Fruit fly (Drosophila melanogaster) whole organism, embryonic: ENCODE results near the gene CG43136.

Experiments used
- B-H1 ChIP-seq: fragments of 200-800 bp; sonication (Bioruptor generic); IDR thresholded peaks from 3 replicates; pipeline ENCODE4 v1.3.6; 2022; ENCODE audit warnings: missing biosample characterization, missing genetic modification characterization
- Bgb ChIP-seq: fragments of 200-800 bp; sonication (Bioruptor generic); IDR thresholded peaks from 2 replicates; pipeline ENCODE4 v1.3.6; 2022; ENCODE audit warnings: missing biosample characterization, missing genetic modification characterization; ENCODE audit not compliant: partially characterized antibody
- CG12071 ChIP-seq: fragments of 200-800 bp; sonication (Bioruptor generic); optimal IDR thresholded peaks from 3 replicates; lab custom pipeline; 2018; ENCODE audit warnings: missing biosample characterization, mild to moderate bottlenecking, missing genetic modification characterization
- CG12219 ChIP-seq: fragments of 200-800 bp; sonication (Bioruptor generic); optimal IDR thresholded peaks from 3 replicates; lab custom pipeline; 2018; ENCODE audit warnings: missing biosample characterization, mild to moderate bottlenecking, missing genetic modification characterization
- CG12942 ChIP-seq: fragments of 200-800 bp; sonication (Bioruptor generic); optimal IDR thresholded peaks from 3 replicates; lab custom pipeline; 2016; ENCODE audit warnings: missing biosample characterization, missing genetic modification characterization
- CG13424 ChIP-seq: fragments of 200-800 bp; sonication (Bioruptor generic); optimal IDR thresholded peaks from 2 replicates; lab custom pipeline; 2019; ENCODE audit warnings: missing biosample characterization, mild to moderate bottlenecking, missing genetic modification characterization, moderate library complexity
- CG14441 ChIP-seq: fragments of 200-800 bp; sonication (Bioruptor generic); IDR thresholded peaks from 2 replicates; pipeline ENCODE4 v1.3.6; 2022; ENCODE audit warnings: missing biosample characterization, missing genetic modification characterization
- CG15269 ChIP-seq: fragments of 200-800 bp; sonication (Bioruptor generic); optimal IDR thresholded peaks from 2 replicates; lab custom pipeline; 2018; ENCODE audit warnings: missing biosample characterization, mild to moderate bottlenecking, missing genetic modification characterization, moderate library complexity
- CG16863 ChIP-seq: fragments of 200-800 bp; sonication (Bioruptor generic); optimal IDR thresholded peaks from 3 replicates; lab custom pipeline; 2016; ENCODE audit warnings: missing biosample characterization, missing genetic modification characterization
- CG30020 ChIP-seq: fragments of 200-800 bp; optimal IDR thresholded peaks from 2 replicates; lab custom pipeline; 2019; ENCODE audit warnings: missing biosample characterization, mild to moderate bottlenecking, missing genetic modification characterization, moderate library complexity
- CG31388 ChIP-seq: fragments of 200-800 bp; sonication (Bioruptor generic); optimal IDR thresholded peaks from 2 replicates; lab custom pipeline; 2016; ENCODE audit warnings: missing biosample characterization, missing genetic modification characterization
- CG32532 ChIP-seq: fragments of 200-800 bp; sonication (Bioruptor generic); IDR thresholded peaks from 2 replicates; pipeline ENCODE4 v1.3.6; 2022; ENCODE audit warnings: missing biosample characterization, missing genetic modification characterization
- CG3847 ChIP-seq: fragments of 200-800 bp; sonication (Bioruptor generic); IDR thresholded peaks from 2 replicates; pipeline ENCODE4 v1.3.6; 2022; ENCODE audit warnings: missing biosample characterization, missing genetic modification characterization
- CG4617 ChIP-seq: fragments of 200-800 bp; sonication (Bioruptor generic); optimal IDR thresholded peaks from 3 replicates; lab custom pipeline; 2016; ENCODE audit warnings: missing biosample characterization, missing genetic modification characterization, borderline replicate concordance
- CG4730 ChIP-seq: fragments of 200-800 bp; sonication (Bioruptor generic); IDR thresholded peaks from 2 replicates; pipeline ENCODE4 v1.3.6; 2022; ENCODE audit warnings: missing biosample characterization, missing genetic modification characterization
- CG5953 ChIP-seq: fragments of 200-800 bp; sonication (Bioruptor generic); IDR thresholded peaks from 2 replicates; pipeline ENCODE4 v1.3.6; 2022; ENCODE audit warnings: missing biosample characterization, missing genetic modification characterization
- CG6654 ChIP-seq: fragments of 200-800 bp; sonication (Bioruptor generic); optimal IDR thresholded peaks from 2 replicates; lab custom pipeline; 2017; ENCODE audit warnings: missing biosample characterization, mild to moderate bottlenecking, missing genetic modification characterization
- CG8089 ChIP-seq: fragments of 200-800 bp; sonication (Bioruptor generic); optimal IDR thresholded peaks from 3 replicates; lab custom pipeline; 2016; ENCODE audit warnings: missing biosample characterization, missing genetic modification characterization
- CG8359 ChIP-seq: fragments of 200-800 bp; sonication (Bioruptor generic); optimal IDR thresholded peaks from 2 replicates; lab custom pipeline; 2017; ENCODE audit warnings: missing biosample characterization, mild to moderate bottlenecking, missing genetic modification characterization, borderline replicate concordance
- CG8924 ChIP-seq: fragments of 200-800 bp; optimal IDR thresholded peaks from 3 replicates; lab custom pipeline; 2019; ENCODE audit warnings: missing biosample characterization, mild to moderate bottlenecking, missing genetic modification characterization, moderate library complexity
- D19A ChIP-seq: fragments of 200-800 bp; optimal IDR thresholded peaks from 3 replicates; lab custom pipeline; 2019; ENCODE audit warnings: missing biosample characterization, mild to moderate bottlenecking, missing genetic modification characterization, moderate library complexity
- Dip2 ChIP-seq: fragments of 200-800 bp; sonication (Bioruptor generic); IDR thresholded peaks from 2 replicates; pipeline ENCODE4 v1.3.6; 2022; ENCODE audit warnings: missing biosample characterization, missing genetic modification characterization
- Dll ChIP-seq: fragments of 200-800 bp; sonication (Bioruptor generic); IDR thresholded peaks from 4 replicates; pipeline ENCODE4 v1.3.6; 2022; ENCODE audit warnings: missing biosample characterization, missing genetic modification characterization; ENCODE audit not compliant: partially characterized antibody
- Doc2 ChIP-seq: fragments of 200-800 bp; sonication (Bioruptor generic); IDR thresholded peaks from 2 replicates; pipeline ENCODE4 v1.3.6; 2022; ENCODE audit warnings: missing biosample characterization, missing genetic modification characterization
- Doc3 ChIP-seq: fragments of 200-800 bp; sonication (Bioruptor generic); IDR thresholded peaks from 3 replicates; pipeline ENCODE4 v1.3.6; 2022; ENCODE audit warnings: missing biosample characterization, missing genetic modification characterization; ENCODE audit not compliant: partially characterized antibody
- Dref ChIP-seq: fragments of 200-800 bp; sonication (Bioruptor generic); IDR thresholded peaks from 2 replicates; pipeline ENCODE4 v1.3.6; 2022; ENCODE audit warnings: missing biosample characterization, missing genetic modification characterization
- Ets65A ChIP-seq: fragments of 200-800 bp; sonication (Bioruptor generic); peaks from one replicate; lab custom pipeline; 2016; ENCODE audit warnings: missing biosample characterization, missing genetic modification characterization
- Ets97D ChIP-seq: fragments of 200-800 bp; sonication (Bioruptor generic); optimal IDR thresholded peaks from 3 replicates; lab custom pipeline; 2016; ENCODE audit warnings: missing biosample characterization, missing genetic modification characterization
- Fer3 ChIP-seq: fragments of 200-800 bp; sonication (Bioruptor generic); optimal IDR thresholded peaks from 2 replicates; lab custom pipeline; 2018; ENCODE audit warnings: missing biosample characterization, mild to moderate bottlenecking, missing genetic modification characterization, moderate library complexity
- HHEX ChIP-seq: fragments of 200-800 bp; sonication (Bioruptor generic); optimal IDR thresholded peaks from 3 replicates; lab custom pipeline; 2017; ENCODE audit warnings: missing biosample characterization, mild to moderate bottlenecking, missing genetic modification characterization, missing genetic modification reagents
- HLH4C ChIP-seq: fragments of 200-800 bp; sonication (Bioruptor generic); IDR thresholded peaks from 3 replicates; pipeline ENCODE4 v1.3.6; 2022; ENCODE audit warnings: missing biosample characterization, missing genetic modification characterization; ENCODE audit not compliant: partially characterized antibody
- Mad ChIP-seq: fragments of 200-800 bp; sonication (Bioruptor generic); optimal IDR thresholded peaks from 2 replicates; lab custom pipeline; 2016; ENCODE audit warnings: missing biosample characterization, missing genetic modification characterization
- NC2β ChIP-seq: fragments of 200-800 bp; sonication (Bioruptor generic); optimal IDR thresholded peaks from 2 replicates; lab custom pipeline; 2016; ENCODE audit warnings: missing biosample characterization, missing genetic modification characterization
- Nf-YB ChIP-seq: fragments of 200-800 bp; sonication (Bioruptor generic); optimal IDR thresholded peaks from 3 replicates; lab custom pipeline; 2019; ENCODE audit warnings: missing biosample characterization, mild to moderate bottlenecking, missing genetic modification characterization, moderate library complexity
- Rfx ChIP-seq: fragments of 200-800 bp; sonication (Bioruptor generic); IDR thresholded peaks from 2 replicates; pipeline ENCODE4 v1.3.6; 2022; ENCODE audit warnings: missing biosample characterization, missing genetic modification characterization
- Sox100B ChIP-seq: fragments of 200-800 bp; sonication (Bioruptor generic); optimal IDR thresholded peaks from 3 replicates; lab custom pipeline; 2018; ENCODE audit warnings: missing biosample characterization, mild to moderate bottlenecking, missing genetic modification characterization
- Xbp1 ChIP-seq: fragments of 200-800 bp; sonication (Bioruptor generic); optimal IDR thresholded peaks from 3 replicates; lab custom pipeline; 2016; ENCODE audit warnings: missing biosample characterization, mild to moderate bottlenecking, missing genetic modification characterization
- caup ChIP-seq: fragments of 200-800 bp; sonication (Bioruptor generic); optimal IDR thresholded peaks from 3 replicates; lab custom pipeline; 2017; ENCODE audit warnings: missing biosample characterization, mild to moderate bottlenecking, missing genetic modification characterization, moderate library complexity; ENCODE audit not compliant: severe bottlenecking
- emc ChIP-seq: fragments of 200-800 bp; sonication (Bioruptor generic); optimal IDR thresholded peaks from 2 replicates; lab custom pipeline; 2016; ENCODE audit warnings: missing biosample characterization, missing genetic modification characterization
- eve ChIP-seq, 2 experiments: fragments of >200 bp; optimal IDR thresholded peaks; 2 replicates each; lab custom pipeline; 2017; ENCODE audit warnings: missing biosample characterization in 2 of 2, missing genetic modification characterization in 2 of 2
- eyg ChIP-seq: fragments of 200-800 bp; sonication (Bioruptor generic); optimal IDR thresholded peaks from 3 replicates; lab custom pipeline; 2016; ENCODE audit warnings: missing biosample characterization, missing genetic modification characterization
- lilli ChIP-seq: fragments of 200-800 bp; sonication (Bioruptor generic); optimal IDR thresholded peaks from 3 replicates; lab custom pipeline; 2016; ENCODE audit warnings: missing biosample characterization, missing genetic modification characterization
- luna ChIP-seq: fragments of 200-800 bp; sonication (Bioruptor generic); optimal IDR thresholded peaks from 2 replicates; lab custom pipeline; 2016; ENCODE audit warnings: missing biosample characterization, missing genetic modification characterization
- mld ChIP-seq: fragments of 200-800 bp; sonication (Bioruptor generic); IDR thresholded peaks from 3 replicates; pipeline ENCODE4 v1.3.6; 2022; ENCODE audit warnings: missing biosample characterization, missing genetic modification characterization; ENCODE audit not compliant: partially characterized antibody
- nom ChIP-seq: fragments of 200-800 bp; sonication (Bioruptor generic); optimal IDR thresholded peaks from 2 replicates; lab custom pipeline; 2017; ENCODE audit warnings: missing biosample characterization, missing genetic modification characterization, mild to moderate bottlenecking, moderate library complexity, missing genetic modification reagents
- pros ChIP-seq: fragments of 200-800 bp; sonication (Bioruptor generic); optimal IDR thresholded peaks from 3 replicates; lab custom pipeline; 2019; ENCODE audit warnings: missing biosample characterization, mild to moderate bottlenecking, missing genetic modification characterization, moderate library complexity
- pzg ChIP-seq: fragments of 200-800 bp; sonication (Bioruptor generic); optimal IDR thresholded peaks from 3 replicates; lab custom pipeline; 2018; ENCODE audit warnings: missing biosample characterization, mild to moderate bottlenecking, missing genetic modification characterization, moderate library complexity
- sens ChIP-seq: fragments of 200-800 bp; sonication (Bioruptor generic); peaks from one replicate; lab custom pipeline; 2016; ENCODE audit warnings: missing biosample characterization, missing genetic modification characterization
- sr ChIP-seq: fragments of 200-800 bp; sonication (Bioruptor generic); IDR thresholded peaks from 3 replicates; pipeline ENCODE4 v1.3.6; 2022; ENCODE audit warnings: missing biosample characterization, missing genetic modification characterization
- tgo ChIP-seq: fragments of 200-800 bp; sonication (Bioruptor generic); IDR thresholded peaks from 3 replicates; pipeline ENCODE4 v1.3.6; 2022; ENCODE audit warnings: missing biosample characterization, missing genetic modification characterization
- unc-4 ChIP-seq: fragments of 200-800 bp; sonication (Bioruptor generic); IDR thresholded peaks from 2 replicates; pipeline ENCODE4 v1.3.6; 2022; ENCODE audit warnings: missing biosample characterization, missing genetic modification characterization; ENCODE audit not compliant: partially characterized antibody

The CG43136 gene

DNA sequence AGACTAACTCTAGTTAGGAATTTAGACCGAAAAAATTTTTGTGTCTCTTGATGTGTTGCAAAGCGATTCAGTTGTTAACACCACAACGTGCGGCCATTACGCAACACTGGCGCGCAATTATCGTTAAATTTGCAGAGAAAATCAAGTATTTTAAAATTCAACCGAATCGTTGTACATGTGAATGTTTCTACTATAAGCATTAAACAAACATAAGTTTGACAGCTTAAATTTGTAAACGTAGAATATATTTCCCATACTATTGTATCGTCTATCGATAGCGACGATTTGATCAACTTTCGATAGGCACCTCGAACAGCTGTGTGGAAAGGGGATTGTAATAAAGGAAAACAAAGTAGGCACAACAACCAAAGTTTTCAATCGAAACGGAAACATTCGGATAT, 26.0 kb downstream of the CG43136 start, which contains the start of the genes Usp30 and CG16721 (continued):
- peak; percentile 79 for TF ChIP-seq unc-4 (GFP tag; lab: Robert Waterston, UW)
- TF ChIP-seq emc (GFP tag; lab: Kevin White, UChicago) = no peak
- 0 out of 2 replicates have a peak, but pooled peaks have one; percentile 28 for TF ChIP-seq CG32532 (GFP tag; lab: Robert Waterston, UW)
- TF ChIP-seq CG13424 = no peak
- peak; percentile 40 for TF ChIP-seq CG16863 (GFP tag; lab: Kevin White, UChicago)
- peak; percentile 65 for TF ChIP-seq Doc3 (GFP tag; lab: Robert Waterston, UW)
- TF ChIP-seq nom = peak; percentile 15
- no peak for TF ChIP-seq CG4730
- peak; percentile 28 for TF ChIP-seq Fer3
- no peak for TF ChIP-seq CG8359 (GFP tag; lab: Kevin White, UChicago)
- no peak for TF ChIP-seq Dip2 (GFP tag; lab: Robert Waterston, UW)
- no peak for TF ChIP-seq B-H1 (GFP tag; lab: Robert Waterston, UW)
- TF ChIP-seq luna = peak; percentile 2
- no peak for TF ChIP-seq CG8089 (GFP tag; lab: Kevin White, UChicago)
- peak; percentile 45 for TF ChIP-seq CG12942 (GFP tag; lab: Kevin White, UChicago)
- no peak for TF ChIP-seq Sox100B (GFP tag; lab: Kevin White, UChicago)
- TF ChIP-seq CG3847 = peak; percentile 54
- TF ChIP-seq CG14441 (GFP tag; lab: Robert Waterston, UW) = no peak
- TF ChIP-seq CG5953 = no peak
- TF ChIP-seq tgo (GFP tag; lab: Robert Waterston, UW) = no peak
- TF ChIP-seq sens (GFP tag; lab: Kevin White, UChicago) = peak; percentile 88
- peak; percentile 1 for TF ChIP-seq Nf-YB
- no peak for TF ChIP-seq CG8924 (tag; lab: Kevin White, UChicago)
- TF ChIP-seq mld (GFP tag; lab: Robert Waterston, UW) = peak; percentile 59; the same call in 1 of the 3 replicates
- TF ChIP-seq Doc2 (GFP tag; lab: Robert Waterston, UW) = no peak
- TF ChIP-seq Bgb (GFP tag; lab: Robert Waterston, UW) = peak; percentile 75
- TF ChIP-seq Mad (GFP tag; lab: Kevin White, UChicago) = peak; percentile 7
- peak; percentile 74 for TF ChIP-seq Ets97D (GFP tag; lab: Kevin White, UChicago)
- peak; percentile 30 for TF ChIP-seq CG15269 (tag; lab: Kevin White, UChicago)
- peak; percentile 33 for TF ChIP-seq CG30020
- TF ChIP-seq Dref = peak; percentile 64
- TF ChIP-seq CG31388 (GFP tag; lab: Kevin White, UChicago) = no peak
- TF ChIP-seq CG12071 (GFP tag; lab: Kevin White, UChicago) = no peak
- no peak for TF ChIP-seq eyg (GFP tag; lab: Kevin White, UChicago)
- TF ChIP-seq pzg (GFP tag; lab: Kevin White, UChicago) = peak; percentile 80
- peak; percentile 1 for TF ChIP-seq CG12219 (GFP tag; lab: Kevin White, UChicago)
- TF ChIP-seq HHEX = no peak
- TF ChIP-seq D19A (tag; lab: Kevin White, UChicago) = peak; percentile 23
- no peak for TF ChIP-seq sr (GFP tag; lab: Robert Waterston, UW)
- peak; percentile 59 for TF ChIP-seq CG4617 (GFP tag; lab: Kevin White, UChicago)
- no peak for TF ChIP-seq pros
- TF ChIP-seq HLH4C (GFP tag; lab: Robert Waterston, UW) = peak; percentile 77
- TF ChIP-seq eve (GFP tag; optimal IDR thresholded peaks at IDR 0.05; lab: Kevin White, UChicago) = no peak
- TF ChIP-seq NC2β (GFP tag; lab: Kevin White, UChicago) = peak; percentile 60
- TF ChIP-seq caup (GFP tag; lab: Kevin White, UChicago) = peak; percentile 62
- TF ChIP-seq CG6654 (GFP tag; lab: Kevin White, UChicago) = no peak
- TF ChIP-seq Dll (GFP tag; lab: Robert Waterston, UW) = peak; percentile 83
- peak; percentile 68 for TF ChIP-seq Rfx
- peak; percentile 40 for TF ChIP-seq Xbp1 (GFP tag; lab: Kevin White, UChicago)
- TF ChIP-seq Ets65A = peak; percentile 96
- peak; percentile 69 for TF ChIP-seq lilli (GFP tag; lab: Kevin White, UChicago)
